Fruit fly (Drosophila melanogaster) whole organism, embryonic: ENCODE data around the gene CG17163.

Source experiments
- Ada2b ChIP-seq: fragments of 200-800 bp; sonication (Bioruptor generic); IDR thresholded peaks from 2 replicates; pipeline ENCODE4 v1.3.6; 2022; ENCODE audit warnings: missing biosample characterization, missing genetic modification characterization
- BEAF-32 ChIP-seq: fragments of 200-800 bp; sonication (Bioruptor generic); optimal IDR thresholded peaks from 3 replicates; lab custom pipeline; 2017; ENCODE audit warnings: missing biosample characterization, missing genetic modification characterization, mild to moderate bottlenecking, moderate library complexity, missing genetic modification reagents
- CG13287 ChIP-seq: fragments of 200-800 bp; sonication (Bioruptor generic); IDR thresholded peaks from 2 replicates; pipeline ENCODE4 v1.3.6; 2022; ENCODE audit warnings: missing biosample characterization, missing genetic modification characterization; ENCODE audit not compliant: partially characterized antibody
- CG14441 ChIP-seq: fragments of 200-800 bp; sonication (Bioruptor generic); IDR thresholded peaks from 2 replicates; pipeline ENCODE4 v1.3.6; 2022; ENCODE audit warnings: missing biosample characterization, missing genetic modification characterization
- CG14860 ChIP-seq: fragments of 200-800 bp; sonication (Bioruptor generic); IDR thresholded peaks from 3 replicates; pipeline ENCODE4 v1.3.6; 2022; ENCODE audit warnings: missing biosample characterization, missing genetic modification characterization; ENCODE audit not compliant: partially characterized antibody
- CG1603 ChIP-seq: fragments of 200-800 bp; sonication (Bioruptor generic); optimal IDR thresholded peaks from 2 replicates; lab custom pipeline; 2019; ENCODE audit warnings: missing biosample characterization, mild to moderate bottlenecking, missing genetic modification characterization, moderate library complexity
- CG17385 ChIP-seq: fragments of 200-800 bp; sonication (Bioruptor generic); optimal IDR thresholded peaks from 3 replicates; lab custom pipeline; 2018; ENCODE audit warnings: missing biosample characterization, mild to moderate bottlenecking, missing genetic modification characterization
- CG17802 ChIP-seq: fragments of 200-800 bp; sonication (Bioruptor generic); optimal IDR thresholded peaks from 2 replicates; lab custom pipeline; 2018; ENCODE audit warnings: missing biosample characterization, mild to moderate bottlenecking, missing genetic modification characterization, moderate library complexity
- CG30020 ChIP-seq: fragments of 200-800 bp; optimal IDR thresholded peaks from 2 replicates; lab custom pipeline; 2019; ENCODE audit warnings: missing biosample characterization, mild to moderate bottlenecking, missing genetic modification characterization, moderate library complexity
- CG32532 ChIP-seq: fragments of 200-800 bp; sonication (Bioruptor generic); IDR thresholded peaks from 2 replicates; pipeline ENCODE4 v1.3.6; 2022; ENCODE audit warnings: missing biosample characterization, missing genetic modification characterization
- CG34224 ChIP-seq: fragments of 200-800 bp; sonication (Bioruptor generic); IDR thresholded peaks from 3 replicates; pipeline ENCODE4 v1.3.6; 2022; ENCODE audit warnings: missing biosample characterization, missing genetic modification characterization; ENCODE audit not compliant: partially characterized antibody
- CG3995 ChIP-seq: fragments of 200-800 bp; sonication (Bioruptor generic); optimal IDR thresholded peaks from 3 replicates; lab custom pipeline; 2016; ENCODE audit warnings: missing biosample characterization, missing genetic modification characterization
- CG7357 ChIP-seq: fragments of 200-800 bp; sonication (Bioruptor generic); IDR thresholded peaks from 3 replicates; pipeline ENCODE4 v1.3.6; 2022; ENCODE audit warnings: missing biosample characterization, missing genetic modification characterization
- CG7963 ChIP-seq: fragments of 200-800 bp; sonication (Bioruptor generic); IDR thresholded peaks from 3 replicates; pipeline ENCODE4 v1.3.6; 2022; ENCODE audit warnings: missing biosample characterization, missing genetic modification characterization; ENCODE audit not compliant: partially characterized antibody
- CG7987 ChIP-seq: fragments of 200-800 bp; sonication (Bioruptor generic); optimal IDR thresholded peaks from 2 replicates; lab custom pipeline; 2018; ENCODE audit warnings: missing biosample characterization, mild to moderate bottlenecking, missing genetic modification characterization, moderate library complexity
- CG9609 ChIP-seq: fragments of 200-800 bp; sonication (Bioruptor generic); optimal IDR thresholded peaks from 3 replicates; lab custom pipeline; 2016; ENCODE audit warnings: missing biosample characterization, missing genetic modification characterization
- CG9932 ChIP-seq: fragments of 200-800 bp; sonication (Bioruptor generic); IDR thresholded peaks from 2 replicates; pipeline ENCODE4 v1.3.6; 2022; ENCODE audit warnings: missing biosample characterization, missing genetic modification characterization
- E2f2 ChIP-seq: fragments of 200-800 bp; sonication (Bioruptor generic); IDR thresholded peaks from 2 replicates; pipeline ENCODE4 v1.3.6; 2022; ENCODE audit warnings: missing biosample characterization, missing genetic modification characterization
- ERR ChIP-seq: fragments of 200-800 bp; sonication (Bioruptor generic); optimal IDR thresholded peaks from 2 replicates; lab custom pipeline; 2016; ENCODE audit warnings: missing biosample characterization, missing genetic modification characterization
- HLH4C ChIP-seq: fragments of 200-800 bp; sonication (Bioruptor generic); IDR thresholded peaks from 3 replicates; pipeline ENCODE4 v1.3.6; 2022; ENCODE audit warnings: missing biosample characterization, missing genetic modification characterization; ENCODE audit not compliant: partially characterized antibody
- MESR4 ChIP-seq: fragments of 200-800 bp; sonication (Bioruptor generic); optimal IDR thresholded peaks from 2 replicates; lab custom pipeline; 2018; ENCODE audit warnings: missing biosample characterization, mild to moderate bottlenecking, missing genetic modification characterization, moderate library complexity
- Opbp ChIP-seq: fragments of 200-800 bp; sonication (Bioruptor generic); IDR thresholded peaks from 3 replicates; pipeline ENCODE4 v1.3.6; 2022; ENCODE audit warnings: missing biosample characterization, missing genetic modification characterization; ENCODE audit not compliant: partially characterized antibody
- Rfx ChIP-seq: fragments of 200-800 bp; sonication (Bioruptor generic); IDR thresholded peaks from 2 replicates; pipeline ENCODE4 v1.3.6; 2022; ENCODE audit warnings: missing biosample characterization, missing genetic modification characterization
- Scr ChIP-seq: fragments of 200-800 bp; sonication (Bioruptor generic); IDR thresholded peaks from 2 replicates; pipeline ENCODE4 v1.3.6; 2022; ENCODE audit warnings: missing biosample characterization, missing genetic modification characterization; ENCODE audit not compliant: partially characterized antibody
- Sin3A ChIP-seq: fragments of >200 bp; optimal IDR thresholded peaks from 2 replicates; lab custom pipeline; 2018
- Sry-δ ChIP-seq: fragments of 200-800 bp; sonication (Bioruptor generic); optimal IDR thresholded peaks from 2 replicates; lab custom pipeline; 2016; ENCODE audit warnings: missing biosample characterization, missing genetic modification characterization
- amos ChIP-seq: fragments of 200-800 bp; sonication (Bioruptor generic); IDR thresholded peaks from 2 replicates; pipeline ENCODE4 v1.3.6; 2022; ENCODE audit warnings: missing biosample characterization, missing genetic modification characterization; ENCODE audit not compliant: partially characterized antibody
- br ChIP-seq: fragments of >200 bp; optimal IDR thresholded peaks from 2 replicates; lab custom pipeline; 2017
- grn ChIP-seq: fragments of 200-800 bp; sonication (Bioruptor generic); optimal IDR thresholded peaks from 3 replicates; lab custom pipeline; 2017; ENCODE audit warnings: missing biosample characterization, missing genetic modification characterization
- hbn ChIP-seq: fragments of 200-800 bp; sonication (Bioruptor generic); IDR thresholded peaks from 2 replicates; pipeline ENCODE4 v1.3.6; 2022; ENCODE audit warnings: missing biosample characterization, missing genetic modification characterization; ENCODE audit not compliant: partially characterized antibody
- inv ChIP-seq: fragments of 200-800 bp; sonication (Bioruptor generic); IDR thresholded peaks from 2 replicates; pipeline ENCODE4 v1.3.6; 2022; ENCODE audit warnings: missing biosample characterization, missing genetic modification characterization; ENCODE audit not compliant: partially characterized antibody
- jigr1 ChIP-seq: fragments of 200-800 bp; sonication (Bioruptor generic); IDR thresholded peaks from 3 replicates; pipeline ENCODE4 v1.3.6; 2022; ENCODE audit warnings: missing biosample characterization, missing genetic modification characterization
- knrl ChIP-seq: fragments of 200-800 bp; sonication (Bioruptor generic); IDR thresholded peaks from 3 replicates; pipeline ENCODE4 v1.3.6; 2022; ENCODE audit warnings: missing biosample characterization, missing genetic modification characterization; ENCODE audit not compliant: partially characterized antibody
- lilli ChIP-seq: fragments of 200-800 bp; sonication (Bioruptor generic); optimal IDR thresholded peaks from 3 replicates; lab custom pipeline; 2016; ENCODE audit warnings: missing biosample characterization, missing genetic modification characterization
- row ChIP-seq: fragments of 200-800 bp; sonication (Bioruptor generic); IDR thresholded peaks from 3 replicates; pipeline ENCODE4 v1.3.6; 2022; ENCODE audit warnings: missing biosample characterization, missing genetic modification characterization
- sd ChIP-seq: fragments of 200-800 bp; sonication (Bioruptor generic); optimal IDR thresholded peaks from 3 replicates; lab custom pipeline; 2018; ENCODE audit warnings: missing biosample characterization, mild to moderate bottlenecking, missing genetic modification characterization, moderate library complexity
- slbo ChIP-seq: fragments of 200-800 bp; sonication (Bioruptor generic); IDR thresholded peaks from 2 replicates; pipeline ENCODE4 v1.3.6; 2022; ENCODE audit warnings: missing biosample characterization, missing genetic modification characterization
- ssp ChIP-seq: fragments of 200-800 bp; sonication (Bioruptor generic); IDR thresholded peaks from 2 replicates; pipeline ENCODE4 v1.3.6; 2022; ENCODE audit warnings: missing biosample characterization, missing genetic modification characterization
- unc-4 ChIP-seq: fragments of 200-800 bp; sonication (Bioruptor generic); IDR thresholded peaks from 2 replicates; pipeline ENCODE4 v1.3.6; 2022; ENCODE audit warnings: missing biosample characterization, missing genetic modification characterization; ENCODE audit not compliant: partially characterized antibody
- vnd ChIP-seq: fragments of 200-800 bp; sonication (Bioruptor generic); IDR thresholded peaks from 3 replicates; pipeline ENCODE4 v1.3.6; 2022; ENCODE audit warnings: missing biosample characterization, missing genetic modification characterization; ENCODE audit not compliant: partially characterized antibody
- vvl ChIP-seq: fragments of 200-800 bp; sonication (Bioruptor generic); IDR thresholded peaks from 2 replicates; pipeline ENCODE4 v1.3.6; 2022; ENCODE audit warnings: missing biosample characterization, missing genetic modification characterization
- zen2 ChIP-seq: fragments of 200-800 bp; sonication (Bioruptor generic); IDR thresholded peaks from 3 replicates; pipeline ENCODE4 v1.3.6; 2022; ENCODE audit warnings: missing biosample characterization, missing genetic modification characterization; ENCODE audit not compliant: partially characterized antibody
- zfh1 ChIP-seq: fragments of 200-800 bp; sonication (Bioruptor generic); IDR thresholded peaks from 3 replicates; pipeline ENCODE4 v1.3.6; 2022; ENCODE audit warnings: missing biosample characterization, missing genetic modification characterization

Gene CG17163

DNA sequence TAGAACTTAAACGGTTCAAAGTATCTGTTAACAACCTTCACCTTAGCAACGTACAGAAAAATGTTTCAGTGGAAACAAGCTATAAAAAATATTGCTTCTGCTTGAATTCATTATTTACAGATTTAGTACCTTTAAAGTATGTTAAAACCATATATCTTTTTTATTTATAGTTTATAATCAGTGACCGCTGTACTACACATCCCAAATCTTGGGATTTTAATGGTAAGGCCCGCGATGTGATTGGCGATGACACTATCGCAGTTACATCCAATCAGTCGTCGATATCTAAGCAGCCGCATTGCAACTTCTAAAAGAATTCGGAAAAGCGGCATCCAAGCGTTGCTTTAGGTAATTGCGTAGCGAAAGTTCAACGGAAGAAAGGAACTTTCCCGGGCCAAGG, 14.7 kb upstream of the CG17163 start (continued):
- peak; percentile 64 for TF ChIP-seq row (GFP tag; lab: Robert Waterston, UW)
- TF ChIP-seq CG14860 (GFP tag; lab: Robert Waterston, UW) = peak; percentile 51; the same call in 2 of the 3 replicates
- peak; percentile 72 for TF ChIP-seq CG13287
- peak; percentile 33 for TF ChIP-seq CG3995 (GFP tag; lab: Kevin White, UChicago)
- peak; percentile 49; the same call in 1 of the 3 replicates for TF ChIP-seq zen2
- TF ChIP-seq vvl = no peak
- TF ChIP-seq HLH4C (GFP tag; lab: Robert Waterston, UW) = peak; percentile 54
- TF ChIP-seq sd (tag; lab: Kevin White, UChicago) = peak; percentile 16
- TF ChIP-seq CG1603 (tag; lab: Kevin White, UChicago) = peak; percentile 8
- TF ChIP-seq CG7963 (GFP tag; lab: Robert Waterston, UW) = 0 out of 3 replicates have a peak, but pooled peaks have one; percentile 36
- no peak for TF ChIP-seq grn (GFP tag; lab: Kevin White, UChicago)
- peak; percentile 69 for TF ChIP-seq Scr (GFP tag; lab: Robert Waterston, UW)
- peak; percentile 61; the same call in 1 of the 2 replicates for TF ChIP-seq unc-4 (GFP tag; lab: Robert Waterston, UW)
- TF ChIP-seq CG17385 (GFP tag; lab: Kevin White, UChicago) = no peak
- TF ChIP-seq CG7987 (GFP tag; lab: Kevin White, UChicago) = no peak
- TF ChIP-seq CG30020 = peak; percentile 80
- TF ChIP-seq CG17802 (tag; lab: Kevin White, UChicago) = peak; percentile 84
- peak; percentile 69 for TF ChIP-seq Sry-δ
- TF ChIP-seq CG14441 (GFP tag; lab: Robert Waterston, UW) = no peak
- TF ChIP-seq Rfx (GFP tag; lab: Robert Waterston, UW) = peak; percentile 48; the same call in 1 of the 2 replicates
- TF ChIP-seq jigr1 (GFP tag; lab: Robert Waterston, UW) = no peak
- TF ChIP-seq BEAF-32 (GFP tag; lab: Kevin White, UChicago) = peak; percentile 70
- TF ChIP-seq amos (GFP tag; lab: Robert Waterston, UW) = peak; percentile 62
- TF ChIP-seq CG7357 (GFP tag; lab: Robert Waterston, UW) = peak; percentile 84
- TF ChIP-seq knrl (GFP tag; lab: Robert Waterston, UW) = peak; percentile 67; the same call in 2 of the 3 replicates
- peak; percentile 42; the same call in 1 of the 3 replicates for TF ChIP-seq Opbp (GFP tag; lab: Robert Waterston, UW)
- no peak for TF ChIP-seq CG9609
- TF ChIP-seq MESR4 (GFP tag; lab: Kevin White, UChicago) = peak; percentile 45
- TF ChIP-seq Sin3A (lab: Kevin White, UChicago) = peak; percentile 0
- TF ChIP-seq ERR (GFP tag; lab: Kevin White, UChicago) = no peak
- peak; percentile 57 for TF ChIP-seq CG9932 (GFP tag; lab: Robert Waterston, UW)
- peak; percentile 85 for TF ChIP-seq ssp (GFP tag; lab: Robert Waterston, UW)
- TF ChIP-seq zfh1 (GFP tag; lab: Robert Waterston, UW) = no peak
- TF ChIP-seq inv (GFP tag; lab: Robert Waterston, UW) = peak; percentile 62
- peak; percentile 17; the same call in 1 of the 2 replicates for TF ChIP-seq Ada2b
- TF ChIP-seq E2f2 = peak; percentile 13; the same call in 1 of the 2 replicates
- peak; percentile 41; the same call in 1 of the 2 replicates for TF ChIP-seq hbn (GFP tag; lab: Robert Waterston, UW)
- peak; percentile 62; the same call in 1 of the 2 replicates for TF ChIP-seq slbo (GFP tag; lab: Robert Waterston, UW)
- peak; percentile 38; the same call in 1 of the 2 replicates for TF ChIP-seq CG32532 (GFP tag; lab: Robert Waterston, UW)
- TF ChIP-seq CG34224 (GFP tag; lab: Robert Waterston, UW) = peak; percentile 40; the same call in 1 of the 3 replicates
- TF ChIP-seq vnd = peak; percentile 71
- TF ChIP-seq lilli (GFP tag; lab: Kevin White, UChicago) = peak; percentile 20
- no peak for TF ChIP-seq br (lab: Kevin White, UChicago)
